Worm (Caenorhabditis elegans): Measurements from ENCODE around the gene C44H9.6.

C44H9.6 gene

DNA sequence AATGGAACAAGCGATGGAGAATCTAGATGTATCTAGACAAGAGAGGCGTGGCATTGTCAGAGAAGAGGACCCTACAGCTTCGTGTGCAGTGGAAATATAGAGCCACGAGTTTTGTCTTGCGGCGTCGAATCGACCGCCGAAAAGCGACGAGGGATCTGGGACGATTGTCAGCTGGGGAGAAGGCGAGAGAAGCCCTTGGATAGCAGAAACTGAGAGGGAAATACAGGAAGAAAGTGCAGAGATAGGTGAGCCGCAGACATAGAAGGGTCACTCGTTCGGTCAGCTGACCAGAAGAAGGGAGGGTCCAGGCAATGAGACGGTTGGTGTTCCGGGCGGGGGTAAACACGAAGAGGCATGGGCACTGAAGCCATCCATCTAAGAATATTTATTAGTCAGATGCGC, 30.7 kb downstream of the C44H9.6 start:
- peak; percentile 42 for TF ChIP-seq unc-55 (GFP tag; optimal IDR thresholded peaks at IDR 0.05)
- TF ChIP-seq nhr-77 (tag; optimal IDR thresholded peaks at IDR 0.05): no peak
- TF ChIP-seq ztf-1 (GFP tag; conservative IDR thresholded peaks at IDR 0.05): no peak
- TF ChIP-seq fos-1 (tag; optimal IDR thresholded peaks at IDR 0.05): no peak
- TF ChIP-seq skn-1 (tag; optimal IDR thresholded peaks at IDR 0.05): no peak
- TF ChIP-seq nhr-129 (tag; optimal IDR thresholded peaks at IDR 0.05): peak; percentile 84
- peak; percentile 14 to 65 for TF ChIP-seq mdl-1 (tag; optimal IDR thresholded peaks at IDR 0.05)
- TF ChIP-seq unc-62 (GFP tag; optimal IDR thresholded peaks at IDR 0.05): no peak
- peak; percentile 86 for TF ChIP-seq mab-5 (tag; optimal IDR thresholded peaks at IDR 0.05)
- peak in 1 of 2 experiments; percentile 79 for TF ChIP-seq lsy-2 (tag; optimal IDR thresholded peaks at IDR 0.05)
- TF ChIP-seq C34F6.9 (tag; optimal IDR thresholded peaks at IDR 0.05): peak; percentile 88
- TF ChIP-seq ceh-82 (tag; optimal IDR thresholded peaks at IDR 0.05): no peak
- TF ChIP-seq ama-1 (optimal IDR thresholded peaks at IDR 0.05): no peak
- TF ChIP-seq zag-1 (tag; optimal IDR thresholded peaks at IDR 0.05): peak; percentile 40
- TF ChIP-seq nhr-11 (tag; optimal IDR thresholded peaks at IDR 0.05): no peak
- TF ChIP-seq egl-27 (tag; optimal IDR thresholded peaks at IDR 0.05): peak; percentile 64
- no peak for TF ChIP-seq nhr-25 (tag; optimal IDR thresholded peaks at IDR 0.05)
- TF ChIP-seq elt-3 (tag; optimal IDR thresholded peaks at IDR 0.05): no peak
- TF ChIP-seq dmd-4 (tag; optimal IDR thresholded peaks at IDR 0.05): no peak
- TF ChIP-seq lin-11 (tag; optimal IDR thresholded peaks at IDR 0.05): peak; percentile 77
- TF ChIP-seq nhr-21 (tag; optimal IDR thresholded peaks at IDR 0.05): no peak
- no peak for TF ChIP-seq nhr-23 (tag; optimal IDR thresholded peaks at IDR 0.05)
- no peak for TF ChIP-seq nhr-12 (tag; optimal IDR thresholded peaks at IDR 0.05)
- TF ChIP-seq F13H6.1 (tag; optimal IDR thresholded peaks at IDR 0.05): peak; percentile 91
- peak; percentile 12 for TF ChIP-seq gmeb-1 (tag; optimal IDR thresholded peaks at IDR 0.05)
- peak; percentile 7 for TF ChIP-seq crh-2 (tag; optimal IDR thresholded peaks at IDR 0.05)
- no peak for TF ChIP-seq alr-1 (tag; optimal IDR thresholded peaks at IDR 0.05)
- no peak for TF ChIP-seq nhr-6 (tag; optimal IDR thresholded peaks at IDR 0.05)
- peak; percentile 40 for TF ChIP-seq lin-13 (GFP tag; optimal IDR thresholded peaks at IDR 0.05)
- TF ChIP-seq elt-1 (tag; optimal IDR thresholded peaks at IDR 0.05): no peak
- peak; percentile 60 for TF ChIP-seq sem-4 (tag; optimal IDR thresholded peaks at IDR 0.05)
- no peak for TF ChIP-seq peb-1 (tag; optimal IDR thresholded peaks at IDR 0.05)
- TF ChIP-seq ztf-11 (tag; optimal IDR thresholded peaks at IDR 0.05): no peak
- TF ChIP-seq ztf-4 (tag; optimal IDR thresholded peaks at IDR 0.05): peak; percentile 63
- TF ChIP-seq nhr-237 (tag; optimal IDR thresholded peaks at IDR 0.05): no peak
- no peak for TF ChIP-seq ceh-16 (tag; optimal IDR thresholded peaks at IDR 0.05)
- TF ChIP-seq nhr-10 (tag; optimal IDR thresholded peaks at IDR 0.05): no peak
- TF ChIP-seq lin-39 (tag; optimal IDR thresholded peaks at IDR 0.05): peak; percentile 32
- peak; percentile 55 for TF ChIP-seq snpc-4 (tag; optimal IDR thresholded peaks at IDR 0.05)
- peak; percentile 4 for TF ChIP-seq unc-39 (tag; optimal IDR thresholded peaks at IDR 0.05)
- TF ChIP-seq sma-9 (GFP tag; optimal IDR thresholded peaks at IDR 0.05): peak; percentile 87
- TF ChIP-seq sma-9 (tag; optimal IDR thresholded peaks at IDR 0.05): no peak
- TF ChIP-seq sma-3 (GFP tag; optimal IDR thresholded peaks at IDR 0.05): no peak
- no peak for TF ChIP-seq mbf-1 (tag; optimal IDR thresholded peaks at IDR 0.05)
- peak; percentile 69 for TF ChIP-seq Y55F3AM.14 (GFP tag; optimal IDR thresholded peaks at IDR 0.05)
- TF ChIP-seq aly-2 (tag; optimal IDR thresholded peaks at IDR 0.05): no peak
- no peak for TF ChIP-seq blmp-1 (tag; optimal IDR thresholded peaks at IDR 0.05; ENCODE audit: insufficient read depth)
- TF ChIP-seq ZK546.5 (tag; optimal IDR thresholded peaks at IDR 0.05): no peak
- TF ChIP-seq R02D3.7 (tag; optimal IDR thresholded peaks at IDR 0.05): no peak
